Worm (Caenorhabditis elegans) whole organism, L4 larva: ENCODE data around the gene act-2.

Experiments used
- ceh-62 ChIP-seq: sonication (generic microtip); optimal IDR thresholded peaks from 2 replicates; lab custom pipeline; 2017; ENCODE audit warnings: missing biosample characterization, missing genetic modification characterization
- egl-43 ChIP-seq: fragments of 200-800 bp; sonication (Bioruptor generic); IDR thresholded peaks from 2 replicates; pipeline ENCODE4 v1.3.6; 2022; ENCODE audit warnings: missing genetic modification reagents, missing genetic modification characterization, missing compliant biosample characterization
- lin-1 ChIP-seq: fragments of 200-800 bp; sonication (Bioruptor generic); IDR thresholded peaks from 2 replicates; pipeline ENCODE4 v1.3.6; 2022; ENCODE audit warnings: missing genetic modification reagents, missing genetic modification characterization, missing compliant biosample characterization
- nhr-28 ChIP-seq: fragments of 150-350 bp; optimal IDR thresholded peaks from 2 replicates; lab custom pipeline; 2014; ENCODE audit warnings: missing biosample characterization, missing genetic modification characterization
- nhr-6 ChIP-seq: fragments of 150-350 bp; optimal IDR thresholded peaks from 2 replicates; lab custom pipeline; 2014; ENCODE audit warnings: missing biosample characterization, missing genetic modification characterization
- pha-4 ChIP-seq, 2 experiments: fragments of 150-350 bp in 1 of 2; fragments of 200-800 bp in 1 of 2; sonication (Bioruptor generic) in 1 of 2; IDR thresholded peaks in 1 of 2; optimal IDR thresholded peaks in 1 of 2; 2 replicates each; pipeline versions ENCODE4 v1.3.6 to Lab custom; 2014 to 2022; ENCODE audit warnings: missing genetic modification characterization in 2 of 2, missing genetic modification reagents in 2 of 2, missing biosample characterization in 1 of 2, missing compliant biosample characterization in 1 of 2
- pqm-1 ChIP-seq: sonication (generic microtip); optimal IDR thresholded peaks from 2 replicates; lab custom pipeline; 2017; ENCODE audit warnings: missing biosample characterization, missing genetic modification characterization
- unc-130 ChIP-seq: sonication (generic microtip); optimal IDR thresholded peaks from 2 replicates; lab custom pipeline; 2016; ENCODE audit warnings: missing genetic modification reagents, missing genetic modification characterization, missing compliant biosample characterization

- TF ChIP-seq ceh-62 (tag; lab: Kevin White, UChicago) (no peak), egl-43 (GFP tag; lab: Robert Waterston, UW) (no peak), pqm-1 (tag; lab: Kevin White, UChicago) (no peak), pha-4 (GFP tag; IDR thresholded peaks at IDR 0.05; lab: Robert Waterston, UW) (no peak), pha-4 (tag; optimal IDR thresholded peaks at IDR 0.05; lab: Kevin White, UChicago) (no peak), nhr-28 (tag; lab: Kevin White, UChicago) (no peak), nhr-6 (tag; lab: Kevin White, UChicago) (no peak), lin-1 (GFP tag; lab: Robert Waterston, UW) (no peak), unc-130 (no peak)
Measured at ce11 chrV:11095873-11096272, 17.9 kb upstream of the act-2 start, which contains the start of gene Y42A5A.3.
